5 worm cellular contexts compared by ENCODE assay signal in the genomic region with DNA sequence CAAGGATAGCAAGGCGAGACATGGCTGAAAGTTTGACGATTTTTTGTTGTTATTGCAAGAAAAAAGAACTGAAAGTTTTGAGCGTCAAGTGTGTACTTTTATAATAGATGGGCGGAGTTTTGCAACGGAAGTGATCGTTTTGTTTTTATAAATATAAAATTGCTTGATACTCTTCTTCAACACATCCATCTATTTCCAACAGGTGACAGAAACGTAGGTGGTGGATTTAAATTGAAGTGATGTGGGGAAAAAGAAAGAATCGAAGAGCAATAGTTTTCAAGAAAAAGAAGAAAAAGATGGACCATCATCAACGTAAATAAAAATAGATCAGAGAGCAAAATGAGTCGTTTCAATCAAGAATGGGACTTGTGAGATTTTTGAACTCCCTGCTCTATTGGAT.
TF ChIP-seq lines count a peak whose summit lies in the region.

A gene (minus strand): TSS at position 24 of the 400 bp plus-strand sequence.

TF ChIP-seq in whole organism, L1 larva, 84 proteins besides CTCF, POLR2A, EP300 and RAD21:
- TF ChIP-seq nhr-19 (GFP tag; conservative IDR thresholded peaks at IDR 0.05; lab: Robert Waterston, UW) (peak; percentile 36), blmp-1 (tag; optimal IDR thresholded peaks at IDR 0.05; lab: Kevin White, UChicago) (no peak), egl-13 (tag; optimal IDR thresholded peaks at IDR 0.05; lab: Kevin White, UChicago) (no peak), ceh-63 (GFP tag; optimal IDR thresholded peaks at IDR 0.05; lab: Kevin White, UChicago) (no peak), sptf-1 (tag; optimal IDR thresholded peaks at IDR 0.05; lab: Kevin White, UChicago) (no peak), C04F5.9 (tag; optimal IDR thresholded peaks at IDR 0.05; lab: Kevin White, UChicago) (no peak), lin-39 (tag; optimal IDR thresholded peaks at IDR 0.05; lab: Kevin White, UChicago) (peak; percentile 50), C34B4.2 (tag; optimal IDR thresholded peaks at IDR 0.05; lab: Kevin White, UChicago) (no peak), nhr-84 (tag; optimal IDR thresholded peaks at IDR 0.05; lab: Kevin White, UChicago) (no peak), lsy-2 (tag; optimal IDR thresholded peaks at IDR 0.05; lab: Kevin White, UChicago) (peak; percentile 12 to 45), nhr-76 (tag; optimal IDR thresholded peaks at IDR 0.05; lab: Kevin White, UChicago) (no peak), lin-14 (GFP tag; optimal IDR thresholded peaks at IDR 0.05; lab: Kevin White, UChicago) (peak; percentile 53), tlp-1 (tag; optimal IDR thresholded peaks at IDR 0.05; lab: Kevin White, UChicago) (no peak), ztf-11 (tag; optimal IDR thresholded peaks at IDR 0.05; lab: Kevin White, UChicago) (no peak), nhr-71 (tag; optimal IDR thresholded peaks at IDR 0.05; lab: Kevin White, UChicago) (peak; percentile 58), snu-23 (GFP tag; optimal IDR thresholded peaks at IDR 0.05; lab: Kevin White, UChicago) (peak; percentile 17), rnt-1 (tag; optimal IDR thresholded peaks at IDR 0.05; lab: Kevin White, UChicago) (peak; percentile 55)

TF ChIP-seq in whole organism, L2 larva, 48 proteins besides CTCF, POLR2A, EP300 and RAD21 (continues in another document):
- no peak for TF ChIP-seq egl-27 (tag; optimal IDR thresholded peaks at IDR 0.05; lab: Kevin White, UChicago)
- TF ChIP-seq snpc-4 (tag; optimal IDR thresholded peaks at IDR 0.05; lab: Kevin White, UChicago) = no peak
- peak; percentile 50 for TF ChIP-seq sma-9 (GFP tag; optimal IDR thresholded peaks at IDR 0.05; lab: Kevin White, UChicago)
- TF ChIP-seq sma-9 (tag; optimal IDR thresholded peaks at IDR 0.05; lab: Kevin White, UChicago) = no peak
- TF ChIP-seq nhr-129 (tag; optimal IDR thresholded peaks at IDR 0.05; lab: Kevin White, UChicago) = no peak
- TF ChIP-seq sma-3 (GFP tag; optimal IDR thresholded peaks at IDR 0.05; lab: Kevin White, UChicago) = no peak
- no peak for TF ChIP-seq elt-1 (tag; optimal IDR thresholded peaks at IDR 0.05; lab: Kevin White, UChicago)
- TF ChIP-seq sem-4 (tag; optimal IDR thresholded peaks at IDR 0.05; lab: Kevin White, UChicago) = no peak
- no peak for TF ChIP-seq R02D3.7 (tag; optimal IDR thresholded peaks at IDR 0.05; lab: Kevin White, UChicago)
- no peak for TF ChIP-seq gmeb-1 (tag; optimal IDR thresholded peaks at IDR 0.05; lab: Kevin White, UChicago)
- peak; percentile 7 for TF ChIP-seq C34F6.9 (tag; optimal IDR thresholded peaks at IDR 0.05; lab: Kevin White, UChicago)
- no peak for TF ChIP-seq unc-62 (GFP tag; optimal IDR thresholded peaks at IDR 0.05; lab: Kevin White, UChicago)
- no peak for TF ChIP-seq mbf-1 (tag; optimal IDR thresholded peaks at IDR 0.05; lab: Kevin White, UChicago)
- TF ChIP-seq ceh-16 (tag; optimal IDR thresholded peaks at IDR 0.05; lab: Kevin White, UChicago) = no peak
- TF ChIP-seq ztf-1 (GFP tag; conservative IDR thresholded peaks at IDR 0.05; lab: Robert Waterston, UW) = no peak
- no peak for TF ChIP-seq nhr-10 (tag; optimal IDR thresholded peaks at IDR 0.05; lab: Kevin White, UChicago)
- TF ChIP-seq nhr-77 (tag; optimal IDR thresholded peaks at IDR 0.05; lab: Kevin White, UChicago) = no peak
- TF ChIP-seq crh-2 (tag; optimal IDR thresholded peaks at IDR 0.05; lab: Kevin White, UChicago) = no peak
- no peak for TF ChIP-seq lin-11 (tag; optimal IDR thresholded peaks at IDR 0.05; lab: Kevin White, UChicago)

TF ChIP-seq in whole organism, L3 larva, 47 proteins besides CTCF, POLR2A, EP300 and RAD21:
- TF ChIP-seq nhr-67 (tag; optimal IDR thresholded peaks at IDR 0.05; lab: Kevin White, UChicago) (no peak), nfya-1 (tag; optimal IDR thresholded peaks at IDR 0.05; lab: Kevin White, UChicago; ENCODE audit: insufficient read depth) (peak; percentile 4)

TF ChIP-seq in whole organism, late embryonic, 69 proteins besides CTCF, POLR2A, EP300 and RAD21:
- TF ChIP-seq ceh-18 (tag; optimal IDR thresholded peaks at IDR 0.05; lab: Kevin White, UChicago) (peak; percentile 51), pha-4 (tag; optimal IDR thresholded peaks at IDR 0.05; lab: Kevin White, UChicago) (no peak), ztf-16 (tag; optimal IDR thresholded peaks at IDR 0.05; lab: Kevin White, UChicago) (no peak)

TF ChIP-seq in whole organism, mixed stage, embryonic, 35 proteins besides CTCF, POLR2A, EP300 and RAD21:
- TF ChIP-seq ceh-39 (tag; optimal IDR thresholded peaks at IDR 0.05; lab: Kevin White, UChicago) = no peak
- TF ChIP-seq sem-2 (GFP tag; optimal IDR thresholded peaks at IDR 0.05; lab: Kevin White, UChicago) = no peak
- TF ChIP-seq unc-62 (GFP tag; optimal IDR thresholded peaks at IDR 0.05; lab: Kevin White, UChicago) = peak; percentile 52
- no peak for TF ChIP-seq hlh-1 (tag; optimal IDR thresholded peaks at IDR 0.05; lab: Kevin White, UChicago)
- TF ChIP-seq nhr-12 (tag; optimal IDR thresholded peaks at IDR 0.05; lab: Kevin White, UChicago) = no peak
- no peak for TF ChIP-seq nhr-237 (tag; optimal IDR thresholded peaks at IDR 0.05; lab: Kevin White, UChicago)
- no peak for TF ChIP-seq unc-120 (tag; optimal IDR thresholded peaks at IDR 0.05; lab: Kevin White, UChicago; ENCODE audit: poor library complexity, severe bottlenecking)
TF ChIP-seq in whole organism, mixed stage, embryonic: peak in this region for 1.
